Worm (Caenorhabditis elegans) whole organism, L2 larva: ENCODE results near the gene lem-2.

ENCODE experiments used
- blmp-1 ChIP-seq: sonication (generic microtip); optimal IDR thresholded peaks from 2 replicates; lab custom pipeline; 2017; ENCODE audit warnings: missing genetic modification characterization, mild to moderate bottlenecking, missing compliant biosample characterization, antibody characterized with exemption, moderate library complexity; ENCODE audit not compliant: insufficient read depth
- lsy-2 ChIP-seq, 2 experiments: fragments of 150-350 bp in 1 of 2; sonication (generic microtip) in 1 of 2; optimal IDR thresholded peaks; 2 replicates each; lab custom pipeline; 2014 to 2017; ENCODE audit warnings: missing biosample characterization in 2 of 2, missing genetic modification characterization in 2 of 2
- mbf-1 ChIP-seq: sonication (generic microtip); optimal IDR thresholded peaks from 2 replicates; lab custom pipeline; 2017; ENCODE audit warnings: missing biosample characterization, missing genetic modification characterization
- nhr-25 ChIP-seq: fragments of 150-350 bp; sonication (generic microtip); optimal IDR thresholded peaks from 3 replicates; lab custom pipeline; 2014; ENCODE audit warnings: missing biosample characterization, missing genetic modification characterization
- peb-1 ChIP-seq: fragments of 150-350 bp; optimal IDR thresholded peaks from 2 replicates; lab custom pipeline; 2014; ENCODE audit warnings: missing biosample characterization, missing genetic modification characterization

DNA sequence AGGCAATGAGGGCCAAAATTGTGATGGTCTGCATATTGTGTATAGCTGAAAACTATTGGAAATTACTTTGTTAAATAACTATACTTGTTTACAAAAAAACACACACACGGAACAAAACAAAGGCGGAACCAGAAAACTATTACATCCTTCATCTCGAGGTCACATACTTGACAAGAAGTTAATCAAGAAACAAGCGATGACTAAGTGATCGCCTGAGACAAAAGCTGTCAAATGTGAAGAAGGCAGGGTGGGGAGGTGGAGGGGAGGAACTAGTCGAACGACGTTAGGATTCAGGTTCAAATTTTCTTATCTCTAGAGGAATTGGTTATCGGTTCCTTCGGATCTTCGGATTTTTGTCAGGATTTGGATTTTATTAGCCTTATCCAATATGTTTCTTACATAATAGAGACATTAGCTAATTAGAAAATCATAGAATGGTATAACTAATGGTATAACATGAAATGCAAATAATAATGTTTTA lies 46.0 kb downstream of the lem-2 start, which contains the start of gene cpg-7:
- TF ChIP-seq lsy-2 (tag; optimal IDR thresholded peaks at IDR 0.05; lab: Kevin White, UChicago): no peak
- no peak for TF ChIP-seq blmp-1
- no peak for TF ChIP-seq mbf-1 (tag; lab: Kevin White, UChicago)
- no peak for TF ChIP-seq nhr-25 (tag; lab: Kevin White, UChicago)
- no peak for TF ChIP-seq peb-1
